Fruit fly (Drosophila melanogaster) whole organism, wandering third instar larva: ENCODE results near the gene Orct.

Source experiments
- CrebA ChIP-seq: fragments of 200-800 bp; sonication (Bioruptor generic); optimal IDR thresholded peaks from 2 replicates; lab custom pipeline; 2016; ENCODE audit warnings: missing biosample characterization, mild to moderate bottlenecking, missing genetic modification characterization, borderline replicate concordance
- Hr78 ChIP-seq: fragments of >200 bp; optimal IDR thresholded peaks from 2 replicates; lab custom pipeline; 2017; ENCODE audit warnings: missing biosample characterization, missing genetic modification characterization
- Mio ChIP-seq: sonication (Bioruptor generic); optimal IDR thresholded peaks from 2 replicates; lab custom pipeline; 2016; ENCODE audit warnings: missing biosample characterization, missing genetic modification characterization
- N ChIP-seq: fragments of >200 bp; optimal IDR thresholded peaks from 2 replicates; lab custom pipeline; 2018; ENCODE audit warnings: missing biosample characterization, missing external identifiers, missing genetic modification characterization
- OdsH ChIP-seq: fragments of 200-800 bp; sonication (Bioruptor generic); optimal IDR thresholded peaks from 2 replicates; lab custom pipeline; 2016; ENCODE audit warnings: missing biosample characterization, mild to moderate bottlenecking, missing genetic modification characterization
- br ChIP-seq: fragments of 200-800 bp; sonication (Bioruptor generic); optimal IDR thresholded peaks from 2 replicates; lab custom pipeline; 2016; ENCODE audit warnings: missing biosample characterization, missing genetic modification characterization
- brk ChIP-seq: fragments of 200-800 bp; sonication (Bioruptor generic); optimal IDR thresholded peaks from 2 replicates; lab custom pipeline; 2016; ENCODE audit warnings: missing biosample characterization, mild to moderate bottlenecking, missing genetic modification characterization
- dmrt93B ChIP-seq: fragments of 200-800 bp; sonication (Bioruptor generic); optimal IDR thresholded peaks from 2 replicates; lab custom pipeline; 2018; ENCODE audit warnings: missing biosample characterization, mild to moderate bottlenecking, missing genetic modification characterization
- fru ChIP-seq: fragments of 200-800 bp; sonication (Bioruptor generic); optimal IDR thresholded peaks from 3 replicates; lab custom pipeline; 2016; ENCODE audit warnings: missing biosample characterization, mild to moderate bottlenecking, missing genetic modification characterization
- lola ChIP-seq: fragments of >200 bp; optimal IDR thresholded peaks from 2 replicates; lab custom pipeline; 2017; ENCODE audit warnings: missing biosample characterization, missing genetic modification characterization
- psq ChIP-seq: fragments of 200-800 bp; sonication (Bioruptor generic); optimal IDR thresholded peaks from 3 replicates; lab custom pipeline; 2017; ENCODE audit warnings: missing biosample characterization, mild to moderate bottlenecking, missing genetic modification characterization, moderate library complexity
- usp ChIP-seq: fragments of >200 bp; optimal IDR thresholded peaks from 2 replicates; lab custom pipeline; 2017; ENCODE audit warnings: missing biosample characterization, missing genetic modification characterization

DNA sequence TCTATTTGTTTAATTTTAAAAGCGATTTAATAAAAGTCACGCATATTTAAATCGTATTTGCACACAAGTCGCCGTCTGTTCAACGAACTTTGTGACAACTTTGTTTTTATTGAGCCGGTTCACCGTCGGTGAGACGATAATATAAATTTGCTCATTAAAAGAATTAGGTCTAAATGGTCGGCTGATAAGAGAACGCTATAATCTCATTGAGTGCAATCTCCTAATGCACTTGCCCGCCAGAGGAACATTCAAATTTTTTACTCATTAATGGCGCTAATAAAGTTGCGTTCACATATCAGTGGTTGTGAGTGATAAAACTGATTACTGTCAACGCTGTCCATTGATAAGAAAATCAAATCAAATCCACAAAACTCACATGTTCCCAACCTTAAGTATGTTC is 2.7 kb downstream of the Orct start:
- TF ChIP-seq OdsH (GFP tag; lab: Kevin White, UChicago) (no peak), br (GFP tag; lab: Kevin White, UChicago) (no peak), usp (no peak), brk (GFP tag; lab: Kevin White, UChicago) (no peak), psq (GFP tag; lab: Kevin White, UChicago) (no peak), fru (GFP tag; lab: Kevin White, UChicago) (no peak), Hr78 (no peak), N (GFP tag; lab: Kevin White, UChicago) (no peak), dmrt93B (no peak), Mio (GFP tag; lab: Kevin White, UChicago) (no peak), lola (GFP tag; lab: Kevin White, UChicago) (no peak), CrebA (GFP tag; lab: Kevin White, UChicago) (peak; percentile 81)
